Fruit fly (Drosophila melanogaster) whole organism, embryonic: Measurements from ENCODE around the gene Irbp.

Source experiments
- Aef1 ChIP-seq: fragments of 200-800 bp; sonication (Bioruptor generic); IDR thresholded peaks from 3 replicates; pipeline ENCODE4 v1.3.6; 2022; ENCODE audit warnings: missing biosample characterization, missing genetic modification characterization
- B-H1 ChIP-seq: fragments of 200-800 bp; sonication (Bioruptor generic); IDR thresholded peaks from 3 replicates; pipeline ENCODE4 v1.3.6; 2022; ENCODE audit warnings: missing biosample characterization, missing genetic modification characterization
- BEAF-32 ChIP-seq: fragments of 200-800 bp; sonication (Bioruptor generic); optimal IDR thresholded peaks from 3 replicates; lab custom pipeline; 2017; ENCODE audit warnings: missing biosample characterization, missing genetic modification characterization, mild to moderate bottlenecking, moderate library complexity, missing genetic modification reagents
- Bgb ChIP-seq: fragments of 200-800 bp; sonication (Bioruptor generic); IDR thresholded peaks from 2 replicates; pipeline ENCODE4 v1.3.6; 2022; ENCODE audit warnings: missing biosample characterization, missing genetic modification characterization; ENCODE audit not compliant: partially characterized antibody
- CG10147 ChIP-seq: fragments of 200-800 bp; sonication (Bioruptor generic); optimal IDR thresholded peaks from 2 replicates; lab custom pipeline; 2019; ENCODE audit warnings: missing biosample characterization, mild to moderate bottlenecking, missing genetic modification characterization, moderate library complexity
- CG10321 ChIP-seq: fragments of 200-800 bp; sonication (Bioruptor generic); IDR thresholded peaks from 2 replicates; pipeline ENCODE4 v1.3.6; 2022; ENCODE audit warnings: missing biosample characterization, missing genetic modification characterization
- CG11456 ChIP-seq: fragments of 200-800 bp; sonication (Bioruptor generic); IDR thresholded peaks from 3 replicates; pipeline ENCODE4 v1.3.6; 2022; ENCODE audit warnings: missing biosample characterization, missing genetic modification characterization
- CG12104 ChIP-seq: fragments of 200-800 bp; sonication (Bioruptor generic); optimal IDR thresholded peaks from 3 replicates; lab custom pipeline; 2016; ENCODE audit warnings: missing biosample characterization, missing genetic modification characterization
- CG12155 ChIP-seq: fragments of 200-800 bp; sonication (Bioruptor generic); optimal IDR thresholded peaks from 3 replicates; lab custom pipeline; 2016; ENCODE audit warnings: missing biosample characterization, missing genetic modification characterization
- CG12236 ChIP-seq: fragments of 200-800 bp; sonication (Bioruptor generic); optimal IDR thresholded peaks from 2 replicates; lab custom pipeline; 2016; ENCODE audit warnings: missing biosample characterization, missing genetic modification characterization
- CG12942 ChIP-seq: fragments of 200-800 bp; sonication (Bioruptor generic); optimal IDR thresholded peaks from 3 replicates; lab custom pipeline; 2016; ENCODE audit warnings: missing biosample characterization, missing genetic modification characterization
- CG13123 ChIP-seq: fragments of 200-800 bp; sonication (Bioruptor generic); optimal IDR thresholded peaks from 2 replicates; lab custom pipeline; 2016; ENCODE audit warnings: missing biosample characterization, missing genetic modification characterization
- CG13287 ChIP-seq: fragments of 200-800 bp; sonication (Bioruptor generic); IDR thresholded peaks from 2 replicates; pipeline ENCODE4 v1.3.6; 2022; ENCODE audit warnings: missing biosample characterization, missing genetic modification characterization; ENCODE audit not compliant: partially characterized antibody
- CG15011 ChIP-seq: fragments of 200-800 bp; sonication (Bioruptor generic); optimal IDR thresholded peaks from 3 replicates; lab custom pipeline; 2018; ENCODE audit warnings: missing biosample characterization, mild to moderate bottlenecking, missing genetic modification characterization
- CG17385 ChIP-seq: fragments of 200-800 bp; sonication (Bioruptor generic); optimal IDR thresholded peaks from 3 replicates; lab custom pipeline; 2018; ENCODE audit warnings: missing biosample characterization, mild to moderate bottlenecking, missing genetic modification characterization
- CG2116 ChIP-seq: fragments of 200-800 bp; sonication (Bioruptor generic); optimal IDR thresholded peaks from 3 replicates; lab custom pipeline; 2018; ENCODE audit warnings: missing biosample characterization, mild to moderate bottlenecking, missing genetic modification characterization
- CG30431 ChIP-seq: fragments of 200-800 bp; sonication (Bioruptor generic); optimal IDR thresholded peaks from 2 replicates; lab custom pipeline; 2017; ENCODE audit warnings: missing biosample characterization, missing genetic modification characterization
- CG8359 ChIP-seq: fragments of 200-800 bp; sonication (Bioruptor generic); optimal IDR thresholded peaks from 2 replicates; lab custom pipeline; 2017; ENCODE audit warnings: missing biosample characterization, mild to moderate bottlenecking, missing genetic modification characterization, borderline replicate concordance
- E2f2 ChIP-seq: fragments of 200-800 bp; sonication (Bioruptor generic); IDR thresholded peaks from 2 replicates; pipeline ENCODE4 v1.3.6; 2022; ENCODE audit warnings: missing biosample characterization, missing genetic modification characterization
- HLH4C ChIP-seq: fragments of 200-800 bp; sonication (Bioruptor generic); IDR thresholded peaks from 3 replicates; pipeline ENCODE4 v1.3.6; 2022; ENCODE audit warnings: missing biosample characterization, missing genetic modification characterization; ENCODE audit not compliant: partially characterized antibody
- Hmr ChIP-seq: fragments of 200-800 bp; sonication (Bioruptor generic); optimal IDR thresholded peaks from 3 replicates; lab custom pipeline; 2017; ENCODE audit warnings: mild to moderate bottlenecking, missing biosample characterization, missing genetic modification reagents, missing genetic modification characterization
- Lhr ChIP-seq: fragments of 200-800 bp; sonication (Bioruptor generic); optimal IDR thresholded peaks from 3 replicates; lab custom pipeline; 2017; ENCODE audit warnings: mild to moderate bottlenecking, missing biosample characterization, missing genetic modification reagents, missing genetic modification characterization
- Lim3 ChIP-seq: fragments of 200-800 bp; sonication (Bioruptor generic); IDR thresholded peaks from 2 replicates; pipeline ENCODE4 v1.3.6; 2022; ENCODE audit warnings: missing biosample characterization, missing genetic modification characterization
- MESR4 ChIP-seq: fragments of 200-800 bp; sonication (Bioruptor generic); optimal IDR thresholded peaks from 2 replicates; lab custom pipeline; 2018; ENCODE audit warnings: missing biosample characterization, mild to moderate bottlenecking, missing genetic modification characterization, moderate library complexity
- NFAT ChIP-seq: fragments of 200-800 bp; sonication (Bioruptor generic); IDR thresholded peaks from 2 replicates; pipeline ENCODE4 v1.3.6; 2022; ENCODE audit warnings: missing biosample characterization, missing genetic modification characterization
- Nf-YB ChIP-seq: fragments of 200-800 bp; sonication (Bioruptor generic); optimal IDR thresholded peaks from 3 replicates; lab custom pipeline; 2019; ENCODE audit warnings: missing biosample characterization, mild to moderate bottlenecking, missing genetic modification characterization, moderate library complexity
- Ravus ChIP-seq: fragments of 200-800 bp; sonication (Bioruptor generic); IDR thresholded peaks from 2 replicates; pipeline ENCODE4 v1.3.6; 2022; ENCODE audit warnings: missing biosample characterization, missing genetic modification characterization
- Taf1 ChIP-seq: fragments of 200-800 bp; sonication (Bioruptor generic); IDR thresholded peaks from 2 replicates; pipeline ENCODE4 v1.3.6; 2022; ENCODE audit warnings: missing biosample characterization, missing genetic modification characterization
- al ChIP-seq: fragments of 200-800 bp; sonication (Bioruptor generic); IDR thresholded peaks from 2 replicates; pipeline ENCODE4 v1.3.6; 2022; ENCODE audit warnings: missing biosample characterization, missing genetic modification characterization
- amos ChIP-seq: fragments of 200-800 bp; sonication (Bioruptor generic); IDR thresholded peaks from 2 replicates; pipeline ENCODE4 v1.3.6; 2022; ENCODE audit warnings: missing biosample characterization, missing genetic modification characterization; ENCODE audit not compliant: partially characterized antibody
- ara ChIP-seq: fragments of 200-800 bp; sonication (Bioruptor generic); IDR thresholded peaks from 2 replicates; pipeline ENCODE4 v1.3.6; 2022; ENCODE audit warnings: missing biosample characterization, missing genetic modification characterization
- az2 ChIP-seq: fragments of 200-800 bp; sonication (Bioruptor generic); optimal IDR thresholded peaks from 3 replicates; lab custom pipeline; 2016; ENCODE audit warnings: missing biosample characterization, missing genetic modification characterization
- chn ChIP-seq: fragments of 200-800 bp; sonication (Bioruptor generic); optimal IDR thresholded peaks from 2 replicates; lab custom pipeline; 2016; ENCODE audit warnings: missing biosample characterization, missing genetic modification characterization
- esg ChIP-seq: fragments of 200-800 bp; sonication (Bioruptor generic); conservative IDR thresholded peaks from 2 replicates; pipeline ENCODE4 v1.3.6; 2022; ENCODE audit warnings: missing biosample characterization, missing genetic modification characterization
- fd102C ChIP-seq: fragments of 200-800 bp; sonication (Bioruptor generic); optimal IDR thresholded peaks from 2 replicates; lab custom pipeline; 2018; ENCODE audit warnings: missing biosample characterization, mild to moderate bottlenecking, missing genetic modification characterization, moderate library complexity
- gcm ChIP-seq: fragments of 200-800 bp; sonication (Bioruptor generic); optimal IDR thresholded peaks from 2 replicates; lab custom pipeline; 2019; ENCODE audit warnings: missing biosample characterization, mild to moderate bottlenecking, missing genetic modification characterization, moderate library complexity
- knrl ChIP-seq: fragments of 200-800 bp; sonication (Bioruptor generic); IDR thresholded peaks from 3 replicates; pipeline ENCODE4 v1.3.6; 2022; ENCODE audit warnings: missing biosample characterization, missing genetic modification characterization; ENCODE audit not compliant: partially characterized antibody
- lola ChIP-seq, 3 experiments: fragments of >200 bp in 2 of 3; fragments of 200-800 bp in 1 of 3; sonication (Bioruptor generic) in 1 of 3; optimal IDR thresholded peaks; 2 replicates each; lab custom pipeline; 2017 to 2019; ENCODE audit warnings: missing biosample characterization in 3 of 3, missing genetic modification characterization in 3 of 3, mild to moderate bottlenecking in 1 of 3, moderate library complexity in 1 of 3
- lov ChIP-seq, 2 experiments: fragments of 200-800 bp in 1 of 2; fragments of >200 bp in 1 of 2; sonication (Bioruptor generic) in 1 of 2; IDR thresholded peaks in 1 of 2; optimal IDR thresholded peaks in 1 of 2; 2 replicates in 1 of 2; 3 replicates in 1 of 2; pipeline versions ENCODE4 v1.3.6 to Lab custom; 2017 to 2022; ENCODE audit warnings: missing biosample characterization in 1 of 2, missing genetic modification characterization in 1 of 2
- nerfin-1 ChIP-seq: fragments of 200-800 bp; sonication (Bioruptor generic); optimal IDR thresholded peaks from 3 replicates; lab custom pipeline; 2019; ENCODE audit warnings: missing biosample characterization, mild to moderate bottlenecking, missing genetic modification characterization, moderate library complexity
- phol ChIP-seq: fragments of 200-800 bp; sonication (Bioruptor generic); optimal IDR thresholded peaks from 3 replicates; lab custom pipeline; 2018; ENCODE audit warnings: missing biosample characterization, mild to moderate bottlenecking, missing genetic modification characterization, moderate library complexity
- pnt ChIP-seq: fragments of 200-800 bp; sonication (Bioruptor generic); optimal IDR thresholded peaks from 3 replicates; lab custom pipeline; 2016; ENCODE audit warnings: missing biosample characterization, missing genetic modification characterization
- pros ChIP-seq: fragments of 200-800 bp; sonication (Bioruptor generic); optimal IDR thresholded peaks from 3 replicates; lab custom pipeline; 2019; ENCODE audit warnings: missing biosample characterization, mild to moderate bottlenecking, missing genetic modification characterization, moderate library complexity
- sd ChIP-seq: fragments of 200-800 bp; sonication (Bioruptor generic); optimal IDR thresholded peaks from 3 replicates; lab custom pipeline; 2018; ENCODE audit warnings: missing biosample characterization, mild to moderate bottlenecking, missing genetic modification characterization, moderate library complexity
- sens ChIP-seq: fragments of 200-800 bp; sonication (Bioruptor generic); peaks from one replicate; lab custom pipeline; 2016; ENCODE audit warnings: missing biosample characterization, missing genetic modification characterization
- seq ChIP-seq: fragments of 200-800 bp; sonication (Bioruptor generic); IDR thresholded peaks from 2 replicates; pipeline ENCODE4 v1.3.6; 2022; ENCODE audit warnings: missing biosample characterization, missing genetic modification characterization
- stwl ChIP-seq: fragments of 200-800 bp; sonication (Bioruptor generic); optimal IDR thresholded peaks from 3 replicates; lab custom pipeline; 2018; ENCODE audit warnings: missing biosample characterization, mild to moderate bottlenecking, missing genetic modification characterization, moderate library complexity
- tap ChIP-seq: fragments of 200-800 bp; optimal IDR thresholded peaks from 3 replicates; lab custom pipeline; 2019; ENCODE audit warnings: missing biosample characterization, mild to moderate bottlenecking, missing genetic modification characterization, moderate library complexity
- usp ChIP-seq: fragments of >200 bp; optimal IDR thresholded peaks from 2 replicates; lab custom pipeline; 2017; ENCODE audit warnings: missing biosample characterization, missing genetic modification characterization
- wek ChIP-seq: fragments of 200-800 bp; sonication (Bioruptor generic); optimal IDR thresholded peaks from 3 replicates; lab custom pipeline; 2018; ENCODE audit warnings: missing biosample characterization, mild to moderate bottlenecking, missing genetic modification characterization, moderate library complexity

The Irbp gene

dm6 chr3R:11368766-11369165 is 41.1 kb upstream of the Irbp start (continued):
- TF ChIP-seq HLH4C (GFP tag; lab: Robert Waterston, UW), result no peak
- peak; percentile 40 for TF ChIP-seq az2 (GFP tag; lab: Kevin White, UChicago)
- peak; percentile 72 for TF ChIP-seq ara (GFP tag; lab: Robert Waterston, UW)
- no peak for TF ChIP-seq MESR4 (GFP tag; lab: Kevin White, UChicago)
- TF ChIP-seq lola (GFP tag; optimal IDR thresholded peaks at IDR 0.05; lab: Kevin White, UChicago), result peak in 1 of 3 experiments; percentile 89
- no peak for TF ChIP-seq CG17385 (GFP tag; lab: Kevin White, UChicago)
- TF ChIP-seq knrl (GFP tag; lab: Robert Waterston, UW), result no peak
- no peak for TF ChIP-seq tap (tag; lab: Kevin White, UChicago)
- no peak for TF ChIP-seq B-H1
- peak; percentile 80 for TF ChIP-seq phol (tag; lab: Kevin White, UChicago)
- TF ChIP-seq sens (GFP tag; lab: Kevin White, UChicago), result peak; percentile 97
- no peak for TF ChIP-seq lov (optimal IDR thresholded peaks at IDR 0.05; lab: Kevin White, UChicago)
- no peak for TF ChIP-seq lov (GFP tag; IDR thresholded peaks at IDR 0.05; lab: Robert Waterston, UW)
- peak; percentile 48 for TF ChIP-seq CG8359 (GFP tag; lab: Kevin White, UChicago)
- TF ChIP-seq CG10147 (GFP tag; lab: Kevin White, UChicago), result no peak
- no peak for TF ChIP-seq Taf1 (GFP tag; lab: Robert Waterston, UW)
- TF ChIP-seq Aef1, result no peak
- TF ChIP-seq pnt, result peak; percentile 40
- peak; percentile 22 for TF ChIP-seq Lhr (GFP tag; lab: Kevin White, UChicago)
- TF ChIP-seq Nf-YB (GFP tag; lab: Kevin White, UChicago), result peak; percentile 35
- TF ChIP-seq seq (GFP tag; lab: Robert Waterston, UW), result no peak
- TF ChIP-seq CG13287, result no peak
- TF ChIP-seq chn, result peak; percentile 21
- no peak for TF ChIP-seq CG12942 (GFP tag; lab: Kevin White, UChicago)
- TF ChIP-seq wek (GFP tag; lab: Kevin White, UChicago), result no peak
- TF ChIP-seq nerfin-1, result peak; percentile 10
- peak; percentile 40 for TF ChIP-seq pros (GFP tag; lab: Kevin White, UChicago)
- no peak for TF ChIP-seq CG15011 (GFP tag; lab: Kevin White, UChicago)
- TF ChIP-seq gcm (GFP tag; lab: Kevin White, UChicago), result peak; percentile 54
- TF ChIP-seq E2f2, result no peak
- no peak for TF ChIP-seq amos (GFP tag; lab: Robert Waterston, UW)
- TF ChIP-seq Bgb, result no peak
- TF ChIP-seq Hmr (GFP tag; lab: Kevin White, UChicago), result no peak
- TF ChIP-seq sd (tag; lab: Kevin White, UChicago), result no peak
- peak; percentile 50 for TF ChIP-seq CG12155 (GFP tag; lab: Kevin White, UChicago)
- peak; percentile 69 for TF ChIP-seq fd102C (GFP tag; lab: Kevin White, UChicago)
- no peak for TF ChIP-seq CG2116 (GFP tag; lab: Kevin White, UChicago)
- TF ChIP-seq CG13123 (GFP tag; lab: Kevin White, UChicago), result no peak
- no peak for TF ChIP-seq esg (GFP tag; lab: Robert Waterston, UW)
- no peak for TF ChIP-seq stwl
- TF ChIP-seq Ravus (GFP tag; lab: Robert Waterston, UW), result no peak
- no peak for TF ChIP-seq al (GFP tag; lab: Robert Waterston, UW)
- no peak for TF ChIP-seq Lim3 (GFP tag; lab: Robert Waterston, UW)
- no peak for TF ChIP-seq CG12236 (GFP tag; lab: Kevin White, UChicago)
- no peak for TF ChIP-seq NFAT
- no peak for TF ChIP-seq CG10321 (GFP tag; lab: Robert Waterston, UW)
- TF ChIP-seq BEAF-32, result no peak
- TF ChIP-seq CG11456 (GFP tag; lab: Robert Waterston, UW), result no peak
- TF ChIP-seq usp (GFP tag; lab: Kevin White, UChicago), result no peak
- TF ChIP-seq CG12104 (GFP tag; lab: Kevin White, UChicago), result peak; percentile 23
- TF ChIP-seq CG30431 (GFP tag; lab: Kevin White, UChicago), result peak; percentile 23
